Comparison of ENCODE assay signal across 4 worm cellular contexts in genomic region chrIV:1458192-1458591, ce11.
TF ChIP-seq lines count a peak whose summit lies in the region.

No protein-coding gene starts in this region.

TF ChIP-seq in whole organism, L2 larva, 48 proteins besides CTCF, POLR2A, EP300 and RAD21:
- TF ChIP-seq Y55F3AM.14 (GFP tag; optimal IDR thresholded peaks at IDR 0.05; lab: Kevin White, UChicago) (peak; percentile 32), ZK546.5 (tag; optimal IDR thresholded peaks at IDR 0.05; lab: Kevin White, UChicago) (no peak), lsy-2 (tag; optimal IDR thresholded peaks at IDR 0.05; lab: Kevin White, UChicago) (no peak), nhr-23 (tag; optimal IDR thresholded peaks at IDR 0.05; lab: Kevin White, UChicago) (no peak)

TF ChIP-seq in whole organism, L3 larva, 47 proteins besides CTCF, POLR2A, EP300 and RAD21:
- TF ChIP-seq nhr-43 (tag; optimal IDR thresholded peaks at IDR 0.05; lab: Kevin White, UChicago; ENCODE audit: poor library complexity, severe bottlenecking) (peak; percentile 10), lin-15B (tag; optimal IDR thresholded peaks at IDR 0.05; lab: Kevin White, UChicago) (no peak)

TF ChIP-seq in whole organism, L4 larva, 104 proteins besides CTCF, POLR2A, EP300 and RAD21:
- 0 out of 2 replicates have a peak, but pooled peaks have one; percentile 18 for TF ChIP-seq egl-43 (GFP tag; IDR thresholded peaks at IDR 0.05; lab: Robert Waterston, UW)
- no peak for TF ChIP-seq F10B5.3 (tag; optimal IDR thresholded peaks at IDR 0.05; lab: Kevin White, UChicago)
- peak; percentile 56 for TF ChIP-seq set-16 (GFP tag; IDR thresholded peaks at IDR 0.05; lab: Robert Waterston, UW)
- no peak for TF ChIP-seq egl-27 (tag; optimal IDR thresholded peaks at IDR 0.05; lab: Kevin White, UChicago)
- TF ChIP-seq unc-62 (GFP tag; optimal IDR thresholded peaks at IDR 0.05 in 1 of 2; lab: Kevin White, UChicago): peak in 1 of 2 experiments; percentile 86
- no peak for TF ChIP-seq unc-62 (tag; optimal IDR thresholded peaks at IDR 0.05; lab: Kevin White, UChicago)
- TF ChIP-seq aha-1 (tag; lab: Kevin White, UChicago): peak; percentile 83
- no peak for TF ChIP-seq R02D3.7 (tag; optimal IDR thresholded peaks at IDR 0.05; lab: Kevin White, UChicago)
- no peak for TF ChIP-seq ceh-44 (GFP tag; IDR thresholded peaks at IDR 0.05; lab: Robert Waterston, UW)

TF ChIP-seq in whole organism, young adult, 124 proteins besides CTCF, POLR2A, EP300 and RAD21:
- TF ChIP-seq hlh-12 (tag; optimal IDR thresholded peaks at IDR 0.05; lab: Kevin White, UChicago) (no peak), F37B4.10 (GFP tag; IDR thresholded peaks at IDR 0.05; lab: Robert Waterston, UW) (0 out of 2 replicates have a peak, but pooled peaks have one; percentile 41), zfh-2 (GFP tag; conservative IDR thresholded peaks at IDR 0.05; lab: Robert Waterston, UW) (0 out of 2 replicates have a peak, but pooled peaks have one; percentile 14), ceh-58 (GFP tag; IDR thresholded peaks at IDR 0.05; lab: Robert Waterston, UW) (0 out of 2 replicates have a peak, but pooled peaks have one; percentile 30)
